Worm (Caenorhabditis elegans) whole organism, L2 larva: Measurements from ENCODE around the gene lgc-47.

Experiments
- C34F6.9 ChIP-seq: fragments of 150-350 bp; optimal IDR thresholded peaks from 2 replicates; lab custom pipeline; 2014; ENCODE audit warnings: missing biosample characterization, missing genetic modification characterization
- F13H6.1 ChIP-seq: sonication (generic microtip); optimal IDR thresholded peaks from 2 replicates; lab custom pipeline; 2016; ENCODE audit warnings: missing genetic modification characterization, missing compliant biosample characterization
- Y55F3AM.14 ChIP-seq: fragments of 200-800 bp; sonication (Bioruptor generic); optimal IDR thresholded peaks from 2 replicates; lab custom pipeline; 2018; ENCODE audit warnings: mild to moderate bottlenecking, missing genetic modification characterization, missing compliant biosample characterization
- ZK546.5 ChIP-seq: sonication (generic microtip); optimal IDR thresholded peaks from 2 replicates; lab custom pipeline; 2017; ENCODE audit warnings: missing biosample characterization, missing genetic modification characterization
- alr-1 ChIP-seq: fragments of 150-350 bp; optimal IDR thresholded peaks from 2 replicates; lab custom pipeline; 2014; ENCODE audit warnings: missing biosample characterization, missing genetic modification characterization
- aly-2 ChIP-seq: fragments of 150-350 bp; optimal IDR thresholded peaks from 2 replicates; lab custom pipeline; 2014; ENCODE audit warnings: missing biosample characterization, missing genetic modification characterization
- ama-1 ChIP-seq: fragments of 150-350 bp; optimal IDR thresholded peaks from 2 replicates; lab custom pipeline; 2018; ENCODE audit warnings: inconsistent platforms
- blmp-1 ChIP-seq: sonication (generic microtip); optimal IDR thresholded peaks from 2 replicates; lab custom pipeline; 2017; ENCODE audit warnings: missing genetic modification characterization, mild to moderate bottlenecking, missing compliant biosample characterization, antibody characterized with exemption, moderate library complexity; ENCODE audit not compliant: insufficient read depth
- ceh-16 ChIP-seq: fragments of 150-350 bp; optimal IDR thresholded peaks from 2 replicates; lab custom pipeline; 2014; ENCODE audit warnings: missing biosample characterization, missing genetic modification characterization
- ceh-82 ChIP-seq: fragments of 150-350 bp; optimal IDR thresholded peaks from 2 replicates; lab custom pipeline; 2014; ENCODE audit warnings: missing biosample characterization, missing genetic modification characterization
- crh-2 ChIP-seq: sonication (generic microtip); optimal IDR thresholded peaks from 2 replicates; lab custom pipeline; 2017; ENCODE audit warnings: missing biosample characterization, missing genetic modification characterization
- elt-1 ChIP-seq: fragments of 150-350 bp; optimal IDR thresholded peaks from 2 replicates; lab custom pipeline; 2014; ENCODE audit warnings: missing biosample characterization, missing genetic modification characterization
- elt-3 ChIP-seq: sonication (generic microtip); optimal IDR thresholded peaks from 2 replicates; lab custom pipeline; 2017; ENCODE audit warnings: missing biosample characterization, missing genetic modification characterization
- fos-1 ChIP-seq: fragments of 150-350 bp; optimal IDR thresholded peaks from 2 replicates; lab custom pipeline; 2014; ENCODE audit warnings: missing biosample characterization, missing genetic modification characterization
- gmeb-1 ChIP-seq: fragments of 150-350 bp; optimal IDR thresholded peaks from 2 replicates; lab custom pipeline; 2014; ENCODE audit warnings: missing biosample characterization, missing genetic modification characterization
- lin-11 ChIP-seq: fragments of 150-350 bp; sonication (generic microtip); optimal IDR thresholded peaks from 2 replicates; lab custom pipeline; 2014; ENCODE audit warnings: missing biosample characterization, missing genetic modification characterization, inconsistent platforms, mixed read lengths
- lin-13 ChIP-seq: fragments of 150-350 bp; optimal IDR thresholded peaks from 2 replicates; lab custom pipeline; 2014; ENCODE audit warnings: missing biosample characterization, missing genetic modification reagents, missing genetic modification characterization
- lin-39 ChIP-seq: fragments of 150-350 bp; optimal IDR thresholded peaks from 2 replicates; lab custom pipeline; 2014; ENCODE audit warnings: missing biosample characterization, missing genetic modification reagents, missing genetic modification characterization
- lsy-2 ChIP-seq, 2 experiments: fragments of 150-350 bp in 1 of 2; sonication (generic microtip) in 1 of 2; optimal IDR thresholded peaks; 2 replicates each; lab custom pipeline; 2014 to 2017; ENCODE audit warnings: missing biosample characterization in 2 of 2, missing genetic modification characterization in 2 of 2
- mab-5 ChIP-seq: fragments of 150-350 bp; optimal IDR thresholded peaks from 2 replicates; lab custom pipeline; 2014; ENCODE audit warnings: missing biosample characterization, missing genetic modification characterization
- mbf-1 ChIP-seq: sonication (generic microtip); optimal IDR thresholded peaks from 2 replicates; lab custom pipeline; 2017; ENCODE audit warnings: missing biosample characterization, missing genetic modification characterization
- mdl-1 ChIP-seq, 2 experiments: fragments of 150-350 bp in 1 of 2; sonication (generic microtip) in 1 of 2; optimal IDR thresholded peaks; 2 replicates each; lab custom pipeline; 2017; ENCODE audit warnings: missing biosample characterization in 2 of 2, missing genetic modification characterization in 2 of 2
- nhr-11 ChIP-seq: fragments of 150-350 bp; optimal IDR thresholded peaks from 2 replicates; lab custom pipeline; 2014; ENCODE audit warnings: missing biosample characterization, missing genetic modification characterization
- nhr-129 ChIP-seq: fragments of 150-350 bp; optimal IDR thresholded peaks from 2 replicates; lab custom pipeline; 2014; ENCODE audit warnings: missing biosample characterization, missing genetic modification characterization
- nhr-21 ChIP-seq: fragments of 150-350 bp; optimal IDR thresholded peaks from 2 replicates; lab custom pipeline; 2014; ENCODE audit warnings: missing biosample characterization, missing genetic modification characterization
- nhr-237 ChIP-seq: fragments of 150-350 bp; optimal IDR thresholded peaks from 2 replicates; lab custom pipeline; 2014; ENCODE audit warnings: missing biosample characterization, missing genetic modification characterization
- nhr-25 ChIP-seq: fragments of 150-350 bp; sonication (generic microtip); optimal IDR thresholded peaks from 3 replicates; lab custom pipeline; 2014; ENCODE audit warnings: missing biosample characterization, missing genetic modification characterization
- nhr-6 ChIP-seq: fragments of 150-350 bp; optimal IDR thresholded peaks from 2 replicates; lab custom pipeline; 2014; ENCODE audit warnings: missing biosample characterization, missing genetic modification characterization
- peb-1 ChIP-seq: fragments of 150-350 bp; optimal IDR thresholded peaks from 2 replicates; lab custom pipeline; 2014; ENCODE audit warnings: missing biosample characterization, missing genetic modification characterization
- sem-4 ChIP-seq: fragments of 150-350 bp; optimal IDR thresholded peaks from 2 replicates; lab custom pipeline; 2014; ENCODE audit warnings: missing biosample characterization, missing genetic modification reagents, missing genetic modification characterization
- skn-1 ChIP-seq: sonication (generic microtip); optimal IDR thresholded peaks from 2 replicates; lab custom pipeline; 2017; ENCODE audit warnings: missing biosample characterization, missing genetic modification characterization
- sma-3 ChIP-seq: sonication (generic microtip); optimal IDR thresholded peaks from 2 replicates; lab custom pipeline; 2016; ENCODE audit warnings: missing genetic modification reagents, missing genetic modification characterization, missing compliant biosample characterization
- sma-9 ChIP-seq, 2 experiments: fragments of 150-350 bp in 1 of 2; sonication (generic microtip) in 1 of 2; optimal IDR thresholded peaks; 2 replicates each; lab custom pipeline; 2014 to 2016; ENCODE audit warnings: missing genetic modification characterization in 2 of 2, mild to moderate bottlenecking in 1 of 2, missing biosample characterization in 1 of 2, missing compliant biosample characterization in 1 of 2, missing genetic modification reagents in 1 of 2, moderate library complexity in 1 of 2
- snpc-4 ChIP-seq: fragments of 150-350 bp; optimal IDR thresholded peaks from 2 replicates; lab custom pipeline; 2014; ENCODE audit warnings: missing biosample characterization, missing genetic modification characterization
- unc-39 ChIP-seq: fragments of 150-350 bp; optimal IDR thresholded peaks from 2 replicates; lab custom pipeline; 2014; ENCODE audit warnings: missing biosample characterization, missing genetic modification characterization
- zag-1 ChIP-seq: fragments of 150-350 bp; optimal IDR thresholded peaks from 2 replicates; lab custom pipeline; 2014; ENCODE audit warnings: missing biosample characterization, missing genetic modification characterization
- ztf-11 ChIP-seq: sonication (generic microtip); optimal IDR thresholded peaks from 2 replicates; lab custom pipeline; 2017; ENCODE audit warnings: missing biosample characterization, missing genetic modification characterization
- ztf-4 ChIP-seq: fragments of 150-350 bp; optimal IDR thresholded peaks from 2 replicates; lab custom pipeline; 2014; ENCODE audit warnings: missing biosample characterization, missing genetic modification characterization

lgc-47 gene

ce11 chrX:9846975-9847374 is 39.5 kb upstream of the lgc-47 start, which contains the start of gene vab-15:
Gene vab-15, plus strand, starts transcription at chrX:9847275.
- TF ChIP-seq mbf-1 (no peak), nhr-237 (tag; lab: Kevin White, UChicago) (no peak), elt-3 (tag; lab: Kevin White, UChicago) (no peak), nhr-25 (tag; lab: Kevin White, UChicago) (no peak), sma-9 (GFP tag; optimal IDR thresholded peaks at IDR 0.05; lab: Kevin White, UChicago) (no peak), sma-9 (tag; optimal IDR thresholded peaks at IDR 0.05; lab: Kevin White, UChicago) (no peak), lin-11 (tag; lab: Kevin White, UChicago) (no peak)

- TF ChIP-seq zag-1 (tag; lab: Kevin White, UChicago), result no peak
- no peak for TF ChIP-seq lin-11 (tag; lab: Kevin White, UChicago)
- peak in 1 of 2 experiments; percentile 33 for TF ChIP-seq lsy-2 (tag; optimal IDR thresholded peaks at IDR 0.05; lab: Kevin White, UChicago)
- TF ChIP-seq alr-1 (tag; lab: Kevin White, UChicago), result no peak
- no peak for TF ChIP-seq mab-5
- no peak for TF ChIP-seq unc-39 (tag; lab: Kevin White, UChicago)
- no peak for TF ChIP-seq nhr-237 (tag; lab: Kevin White, UChicago)
Observed at ce11 chrX:9845916-9846315, 38.5 kb upstream of the lgc-47 start.

- TF ChIP-seq aly-2 (tag; lab: Kevin White, UChicago) (no peak), Y55F3AM.14 (GFP tag; lab: Kevin White, UChicago) (no peak), lin-11 (tag; lab: Kevin White, UChicago) (no peak), lsy-2 (tag; optimal IDR thresholded peaks at IDR 0.05; lab: Kevin White, UChicago) (no peak), unc-39 (tag; lab: Kevin White, UChicago) (no peak), nhr-11 (tag; lab: Kevin White, UChicago) (no peak), sma-9 (GFP tag; optimal IDR thresholded peaks at IDR 0.05; lab: Kevin White, UChicago) (no peak), sma-9 (tag; optimal IDR thresholded peaks at IDR 0.05; lab: Kevin White, UChicago) (no peak), ceh-16 (tag; lab: Kevin White, UChicago) (no peak), ZK546.5 (no peak), elt-1 (tag; lab: Kevin White, UChicago) (no peak), nhr-237 (tag; lab: Kevin White, UChicago) (no peak), lin-39 (tag; lab: Kevin White, UChicago) (no peak), ceh-82 (tag; lab: Kevin White, UChicago) (no peak), nhr-21 (tag; lab: Kevin White, UChicago) (no peak), peb-1 (tag; lab: Kevin White, UChicago) (no peak), mdl-1 (tag; optimal IDR thresholded peaks at IDR 0.05; lab: Kevin White, UChicago) (no peak)
Observed at ce11 chrX:9843568-9843967, 36.1 kb upstream of the lgc-47 start.

- TF ChIP-seq sem-4 (tag; lab: Kevin White, UChicago) (peak; percentile 24), mab-5 (peak; percentile 2), blmp-1 (tag; lab: Kevin White, UChicago) (no peak), peb-1 (tag; lab: Kevin White, UChicago) (no peak), lsy-2 (tag; optimal IDR thresholded peaks at IDR 0.05; lab: Kevin White, UChicago) (peak in 1 of 2 experiments; percentile 13), nhr-129 (tag; lab: Kevin White, UChicago) (peak; percentile 32), nhr-11 (tag; lab: Kevin White, UChicago) (no peak)
Observed at ce11 chrX:9842102-9842501, 34.6 kb upstream of the lgc-47 start.

- TF ChIP-seq nhr-21 (tag; lab: Kevin White, UChicago) (no peak), mab-5 (peak; percentile 82)
Observed at ce11 chrX:9840864-9841263, 33.4 kb upstream of the lgc-47 start.

ce11 chrX:9837989-9838541 is 30.6 kb upstream of the lgc-47 start, which contains the start of gene ipla-2:
Gene ipla-2, minus strand, starts transcription at chrX:9838039.
- peak; percentile 93 for TF ChIP-seq C34F6.9 (tag; lab: Kevin White, UChicago)
- TF ChIP-seq fos-1 (tag; lab: Kevin White, UChicago), result peak; percentile 84
- TF ChIP-seq crh-2 (tag; lab: Kevin White, UChicago), result peak; percentile 88
- no peak for TF ChIP-seq gmeb-1 (tag; lab: Kevin White, UChicago)
- peak; percentile 91 for TF ChIP-seq nhr-129 (tag; lab: Kevin White, UChicago)
- TF ChIP-seq skn-1 (tag; lab: Kevin White, UChicago), result peak; percentile 30
- TF ChIP-seq mbf-1, result no peak
- TF ChIP-seq sem-4 (tag; lab: Kevin White, UChicago), result peak; percentile 74
- peak; percentile 4 for TF ChIP-seq ama-1
- TF ChIP-seq lin-11 (tag; lab: Kevin White, UChicago), result peak; percentile 17
- no peak for TF ChIP-seq ztf-11
- peak; percentile 26 for TF ChIP-seq ztf-4 (tag; lab: Kevin White, UChicago)
- TF ChIP-seq snpc-4 (tag; lab: Kevin White, UChicago), result peak; percentile 8
- TF ChIP-seq sma-3 (GFP tag; lab: Kevin White, UChicago), result peak; percentile 4
- TF ChIP-seq F13H6.1 (tag; lab: Kevin White, UChicago), result peak; percentile 57
- TF ChIP-seq mdl-1 (tag; optimal IDR thresholded peaks at IDR 0.05; lab: Kevin White, UChicago), result peak; percentile 21 to 92
- peak; percentile 55 for TF ChIP-seq lin-13 (GFP tag; lab: Kevin White, UChicago)
- no peak for TF ChIP-seq unc-39 (tag; lab: Kevin White, UChicago)
- TF ChIP-seq elt-3 (tag; lab: Kevin White, UChicago), result no peak
- TF ChIP-seq sma-9 (GFP tag; optimal IDR thresholded peaks at IDR 0.05; lab: Kevin White, UChicago), result peak; percentile 59
- TF ChIP-seq sma-9 (tag; optimal IDR thresholded peaks at IDR 0.05; lab: Kevin White, UChicago), result no peak
- peak; percentile 24 to 79 for TF ChIP-seq lsy-2 (tag; optimal IDR thresholded peaks at IDR 0.05; lab: Kevin White, UChicago)
- TF ChIP-seq nhr-6 (tag; lab: Kevin White, UChicago), result peak; percentile 65
- peak; percentile 38 for TF ChIP-seq zag-1 (tag; lab: Kevin White, UChicago)
- TF ChIP-seq ceh-82 (tag; lab: Kevin White, UChicago), result no peak
- peak; percentile 3 for TF ChIP-seq nhr-21 (tag; lab: Kevin White, UChicago)
- TF ChIP-seq nhr-25 (tag; lab: Kevin White, UChicago), result peak; percentile 58
